Fruit fly (Drosophila melanogaster) whole organism, prepupa: ENCODE data around the gene Esyt2.

ENCODE experiments used
- Blimp-1 ChIP-seq: fragments of 200-800 bp; sonication (Bioruptor generic); optimal IDR thresholded peaks from 3 replicates; lab custom pipeline; 2017; ENCODE audit warnings: missing biosample characterization, missing genetic modification characterization, mild to moderate bottlenecking, moderate library complexity, missing genetic modification reagents
- CG10669 ChIP-seq: fragments of 200-800 bp; sonication (Bioruptor generic); optimal IDR thresholded peaks from 3 replicates; lab custom pipeline; 2018; ENCODE audit warnings: missing biosample characterization, mild to moderate bottlenecking, missing genetic modification characterization, moderate library complexity
- CG11294 ChIP-seq: fragments of 200-800 bp; sonication (Bioruptor generic); IDR thresholded peaks from 2 replicates; pipeline ENCODE4 v1.3.6; 2022; ENCODE audit warnings: missing biosample characterization, missing genetic modification characterization
- CG11762 ChIP-seq: fragments of 200-800 bp; sonication (Bioruptor generic); optimal IDR thresholded peaks from 3 replicates; lab custom pipeline; 2016; ENCODE audit warnings: missing biosample characterization, missing genetic modification characterization; ENCODE audit not compliant: insufficient read depth
- CG11902 ChIP-seq: fragments of 200-800 bp; sonication (Bioruptor generic); optimal IDR thresholded peaks from 3 replicates; lab custom pipeline; 2016; ENCODE audit warnings: missing biosample characterization, missing genetic modification characterization
- CG1621 ChIP-seq: fragments of 200-800 bp; sonication (Bioruptor generic); optimal IDR thresholded peaks from 3 replicates; lab custom pipeline; 2018; ENCODE audit warnings: missing biosample characterization, mild to moderate bottlenecking, missing genetic modification characterization
- CG16779 ChIP-seq: fragments of 200-800 bp; sonication (Bioruptor generic); optimal IDR thresholded peaks from 3 replicates; lab custom pipeline; 2017; ENCODE audit warnings: missing biosample characterization, mild to moderate bottlenecking, missing genetic modification characterization
- CG3032 ChIP-seq: fragments of 200-800 bp; optimal IDR thresholded peaks from 2 replicates; lab custom pipeline; 2019; ENCODE audit warnings: missing biosample characterization, mild to moderate bottlenecking, missing genetic modification characterization, moderate library complexity
- CG31627 ChIP-seq: fragments of 200-800 bp; sonication (Bioruptor generic); optimal IDR thresholded peaks from 3 replicates; lab custom pipeline; 2016; ENCODE audit warnings: missing biosample characterization, missing genetic modification characterization
- CG34406 ChIP-seq: fragments of 200-800 bp; sonication (Bioruptor generic); optimal IDR thresholded peaks from 3 replicates; lab custom pipeline; 2016; ENCODE audit warnings: missing biosample characterization, missing genetic modification characterization
- CG3919 ChIP-seq: fragments of 200-800 bp; sonication (Bioruptor generic); optimal IDR thresholded peaks from 3 replicates; lab custom pipeline; 2016; ENCODE audit warnings: missing biosample characterization, missing genetic modification characterization
- CG6276 ChIP-seq: fragments of 200-800 bp; sonication (Bioruptor generic); optimal IDR thresholded peaks from 2 replicates; lab custom pipeline; 2017; ENCODE audit warnings: missing biosample characterization, mild to moderate bottlenecking, missing genetic modification characterization
- CG6792 ChIP-seq: fragments of 200-800 bp; sonication (Bioruptor generic); optimal IDR thresholded peaks from 3 replicates; lab custom pipeline; 2016; ENCODE audit warnings: missing biosample characterization, missing genetic modification characterization
- CG6808 ChIP-seq: fragments of 200-800 bp; sonication (Bioruptor generic); optimal IDR thresholded peaks from 3 replicates; lab custom pipeline; 2017; ENCODE audit warnings: missing biosample characterization, missing genetic modification characterization, mild to moderate bottlenecking, moderate library complexity, missing genetic modification reagents
- CG7368 ChIP-seq: fragments of 200-800 bp; sonication (Bioruptor generic); optimal IDR thresholded peaks from 3 replicates; lab custom pipeline; 2016; ENCODE audit warnings: missing biosample characterization, missing genetic modification characterization
- CG8119 ChIP-seq: fragments of 200-800 bp; sonication (Bioruptor generic); IDR thresholded peaks from 3 replicates; pipeline ENCODE4 v1.3.6; 2022; ENCODE audit warnings: missing biosample characterization, missing genetic modification characterization
- CG8319 ChIP-seq: fragments of 200-800 bp; sonication (Bioruptor generic); optimal IDR thresholded peaks from 3 replicates; lab custom pipeline; 2016; ENCODE audit warnings: missing biosample characterization, missing genetic modification characterization
- Eip75B ChIP-seq: fragments of 200-800 bp; sonication (Bioruptor generic); optimal IDR thresholded peaks from 3 replicates; lab custom pipeline; 2016; ENCODE audit warnings: missing biosample characterization, missing genetic modification characterization
- Eip78C ChIP-seq: fragments of 200-800 bp; sonication (Bioruptor generic); peaks from one replicate; lab custom pipeline; 2016; ENCODE audit warnings: missing biosample characterization, missing genetic modification characterization
- Eip93F ChIP-seq: fragments of 200-800 bp; sonication (Bioruptor generic); optimal IDR thresholded peaks from 2 replicates; lab custom pipeline; 2016; ENCODE audit warnings: missing biosample characterization, mild to moderate bottlenecking, missing genetic modification characterization
- Ets96B ChIP-seq: fragments of 200-800 bp; optimal IDR thresholded peaks from 2 replicates; lab custom pipeline; 2019; ENCODE audit warnings: missing biosample characterization, mild to moderate bottlenecking, missing genetic modification characterization, moderate library complexity
- Gug ChIP-seq: fragments of 200-800 bp; sonication (Bioruptor generic); IDR thresholded peaks from 2 replicates; pipeline ENCODE4 v1.3.6; 2022; ENCODE audit warnings: missing biosample characterization, missing genetic modification characterization
- Lpt ChIP-seq: fragments of 200-800 bp; sonication (Bioruptor generic); optimal IDR thresholded peaks from 3 replicates; lab custom pipeline; 2016; ENCODE audit warnings: missing biosample characterization, missing genetic modification characterization
- Met ChIP-seq: fragments of 200-800 bp; sonication (Bioruptor generic); optimal IDR thresholded peaks from 3 replicates; lab custom pipeline; 2016; ENCODE audit warnings: missing biosample characterization, missing genetic modification characterization
- Sox102F ChIP-seq: fragments of 200-800 bp; sonication (Bioruptor generic); optimal IDR thresholded peaks from 2 replicates; lab custom pipeline; 2016; ENCODE audit warnings: missing biosample characterization, mild to moderate bottlenecking, missing genetic modification characterization
- Sox14 ChIP-seq: fragments of 200-800 bp; sonication (Bioruptor generic); optimal IDR thresholded peaks from 3 replicates; lab custom pipeline; 2016; ENCODE audit warnings: missing biosample characterization, missing genetic modification characterization
- Sox15 ChIP-seq: fragments of 200-800 bp; sonication (Bioruptor generic); optimal IDR thresholded peaks from 3 replicates; lab custom pipeline; 2016; ENCODE audit warnings: missing biosample characterization, missing genetic modification characterization
- achi ChIP-seq: fragments of 200-800 bp; sonication (Bioruptor generic); optimal IDR thresholded peaks from 3 replicates; lab custom pipeline; 2016; ENCODE audit warnings: missing biosample characterization, missing genetic modification characterization
- acj6 ChIP-seq: fragments of 200-800 bp; sonication (Bioruptor generic); optimal IDR thresholded peaks from 3 replicates; lab custom pipeline; 2016; ENCODE audit warnings: missing biosample characterization, missing genetic modification characterization
- eg ChIP-seq: fragments of 200-800 bp; sonication (Bioruptor generic); IDR thresholded peaks from 3 replicates; pipeline ENCODE4 v1.3.6; 2022; ENCODE audit warnings: missing biosample characterization, missing genetic modification characterization
- esn ChIP-seq: fragments of 200-800 bp; sonication (Bioruptor generic); optimal IDR thresholded peaks from 2 replicates; lab custom pipeline; 2016; ENCODE audit warnings: missing biosample characterization, mild to moderate bottlenecking, missing genetic modification characterization, moderate library complexity
- fd59A ChIP-seq: fragments of 200-800 bp; sonication (Bioruptor generic); optimal IDR thresholded peaks from 2 replicates; lab custom pipeline; 2017; ENCODE audit warnings: missing biosample characterization, mild to moderate bottlenecking, missing genetic modification characterization, missing genetic modification reagents
- fd85E ChIP-seq: fragments of 200-800 bp; sonication (Bioruptor generic); optimal IDR thresholded peaks from 3 replicates; lab custom pipeline; 2016; ENCODE audit warnings: missing biosample characterization, missing genetic modification characterization
- fkh ChIP-seq: fragments of 200-800 bp; sonication (Bioruptor generic); optimal IDR thresholded peaks from 3 replicates; lab custom pipeline; 2017; ENCODE audit warnings: missing biosample characterization, mild to moderate bottlenecking, missing genetic modification characterization, moderate library complexity
- net ChIP-seq: fragments of 200-800 bp; sonication (Bioruptor generic); optimal IDR thresholded peaks from 3 replicates; lab custom pipeline; 2016; ENCODE audit warnings: missing biosample characterization, missing genetic modification characterization
- pdm3 ChIP-seq: fragments of 200-800 bp; sonication (Bioruptor generic); optimal IDR thresholded peaks from 3 replicates; lab custom pipeline; 2016; ENCODE audit warnings: missing biosample characterization, missing genetic modification characterization
- salr ChIP-seq, 2 experiments: fragments of 200-800 bp; sonication (Bioruptor generic); optimal IDR thresholded peaks; 3 replicates each; lab custom pipeline; 2016 to 2018; ENCODE audit warnings: missing biosample characterization in 2 of 2, missing genetic modification characterization in 2 of 2, mild to moderate bottlenecking in 1 of 2
- spab ChIP-seq: fragments of 200-800 bp; sonication (Bioruptor generic); optimal IDR thresholded peaks from 2 replicates; lab custom pipeline; 2017; ENCODE audit warnings: missing biosample characterization, mild to moderate bottlenecking, missing genetic modification characterization, missing genetic modification reagents
- svp ChIP-seq: fragments of 200-800 bp; sonication (Bioruptor generic); peaks from one replicate; lab custom pipeline; 2016; ENCODE audit warnings: missing biosample characterization, missing genetic modification characterization
- topi ChIP-seq: fragments of 200-800 bp; sonication (Bioruptor generic); optimal IDR thresholded peaks from 3 replicates; lab custom pipeline; 2016; ENCODE audit warnings: missing biosample characterization, missing genetic modification characterization

The Esyt2 gene

DNA sequence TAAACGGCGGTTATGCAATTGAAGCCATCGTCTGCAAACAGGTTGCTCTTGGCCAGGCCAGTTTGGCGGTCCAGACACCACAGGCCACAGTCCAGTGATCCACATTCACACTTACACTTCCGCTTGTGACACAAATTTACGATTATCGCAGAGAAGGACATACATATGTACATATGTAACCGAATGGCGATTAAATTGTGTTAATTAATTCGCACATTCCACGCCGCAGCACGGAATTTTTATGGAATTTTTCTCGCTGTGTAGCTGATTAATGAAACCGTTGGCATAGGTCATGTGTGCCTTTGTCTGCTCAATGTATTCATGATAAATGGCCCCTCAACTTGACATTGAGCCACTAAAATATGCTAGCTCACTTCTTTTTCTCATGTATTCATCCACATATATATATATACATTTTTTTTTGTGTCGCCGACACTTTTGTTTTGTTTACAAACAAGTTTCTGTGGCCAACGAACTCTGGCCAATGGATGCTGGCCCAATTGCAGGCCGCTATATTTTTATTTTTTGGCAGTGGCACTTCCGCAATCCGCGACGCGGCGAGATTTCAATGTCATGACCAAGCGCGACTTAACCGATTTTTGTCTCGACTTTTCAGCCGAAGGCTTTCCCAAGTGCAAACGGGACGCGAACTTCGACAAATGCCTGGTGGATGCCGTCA, 18.4 kb upstream of the Esyt2 start (continued):
- TF ChIP-seq Sox14 (GFP tag; lab: Kevin White, UChicago) (peak; percentile 15), CG10669 (GFP tag; lab: Kevin White, UChicago) (no peak), Eip75B (GFP tag; lab: Kevin White, UChicago) (no peak), eg (GFP tag; lab: Robert Waterston, UW) (peak; percentile 64; the same call in 2 of the 3 replicates), CG31627 (no peak), fd59A (GFP tag; lab: Kevin White, UChicago) (no peak), Ets96B (tag; lab: Kevin White, UChicago) (no peak), CG7368 (no peak), CG8319 (GFP tag; lab: Kevin White, UChicago) (no peak), Met (GFP tag; lab: Kevin White, UChicago) (no peak), Sox15 (GFP tag; lab: Kevin White, UChicago) (no peak)

DNA sequence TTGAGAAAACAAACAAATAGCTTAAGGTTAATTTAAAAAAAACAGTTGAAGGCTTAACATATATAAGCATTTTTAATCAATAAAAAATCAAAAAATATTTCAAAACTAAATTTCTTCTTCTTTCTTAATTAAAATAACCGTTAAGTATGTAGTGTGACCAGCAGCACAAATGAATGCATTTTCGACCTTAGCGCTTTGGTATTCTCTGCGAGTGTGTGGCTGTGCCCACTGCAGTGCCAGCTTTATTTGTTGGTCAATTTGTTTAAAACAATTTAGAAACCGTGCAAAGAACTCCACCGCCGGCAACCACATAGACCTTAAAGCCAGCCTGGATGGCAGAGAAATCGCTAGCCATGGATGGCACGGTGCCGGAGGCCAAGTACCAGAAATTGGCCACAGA, 16.7 kb upstream of the Esyt2 start, which contains the start of gene CG6607:
TSS of gene CG6607 (plus strand) at position 203 of the 400 bp plus-strand sequence.
- no peak for TF ChIP-seq pdm3
- no peak for TF ChIP-seq Eip75B (GFP tag; lab: Kevin White, UChicago)
- no peak for TF ChIP-seq CG3032
- TF ChIP-seq CG8119 (GFP tag; lab: Robert Waterston, UW) = no peak
- no peak for TF ChIP-seq net
- TF ChIP-seq acj6 = no peak
- no peak for TF ChIP-seq CG16779
- TF ChIP-seq CG10669 (GFP tag; lab: Kevin White, UChicago) = no peak
- TF ChIP-seq Gug (GFP tag; lab: Robert Waterston, UW) = no peak
- TF ChIP-seq CG6792 = no peak
- TF ChIP-seq Met (GFP tag; lab: Kevin White, UChicago) = no peak
- TF ChIP-seq topi (GFP tag; lab: Kevin White, UChicago) = no peak
- TF ChIP-seq CG7368 = no peak

DNA sequence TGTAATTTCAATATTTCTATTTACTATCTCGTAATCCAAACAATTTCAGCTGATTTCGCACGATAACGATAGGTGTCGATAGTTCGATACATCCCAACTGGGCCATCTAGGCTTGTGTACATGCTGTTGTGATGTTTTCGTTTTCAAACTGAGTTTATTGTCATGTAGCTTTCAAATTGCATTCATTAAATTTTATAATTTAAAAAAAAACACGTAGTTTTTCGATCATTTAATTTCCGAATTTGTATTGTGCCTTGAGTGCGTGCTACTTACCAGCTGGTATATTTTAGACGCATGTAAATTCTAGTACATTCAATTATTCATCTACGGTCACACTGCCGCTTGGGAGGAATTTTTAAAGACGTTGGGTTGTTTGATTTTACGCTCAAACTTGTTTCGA, 14.2 kb upstream of the Esyt2 start, which contains the start of the genes CG13623 and ana1:
TSS of gene CG13623 (minus strand) at position 231 of the 400 bp plus-strand sequence.
TSS of gene ana1 (plus strand) at position 249 of the 400 bp plus-strand sequence.
- no peak for TF ChIP-seq Sox102F (GFP tag; lab: Kevin White, UChicago)
- TF ChIP-seq esn (GFP tag; lab: Kevin White, UChicago) = no peak
- TF ChIP-seq fd59A (GFP tag; lab: Kevin White, UChicago) = no peak
- TF ChIP-seq CG11902 = no peak
- TF ChIP-seq CG11762 (GFP tag; lab: Kevin White, UChicago) = no peak
- no peak for TF ChIP-seq CG6808 (GFP tag; lab: Kevin White, UChicago)
- no peak for TF ChIP-seq Sox15 (GFP tag; lab: Kevin White, UChicago)
- TF ChIP-seq topi (GFP tag; lab: Kevin White, UChicago) = no peak
- TF ChIP-seq acj6 = no peak

DNA sequence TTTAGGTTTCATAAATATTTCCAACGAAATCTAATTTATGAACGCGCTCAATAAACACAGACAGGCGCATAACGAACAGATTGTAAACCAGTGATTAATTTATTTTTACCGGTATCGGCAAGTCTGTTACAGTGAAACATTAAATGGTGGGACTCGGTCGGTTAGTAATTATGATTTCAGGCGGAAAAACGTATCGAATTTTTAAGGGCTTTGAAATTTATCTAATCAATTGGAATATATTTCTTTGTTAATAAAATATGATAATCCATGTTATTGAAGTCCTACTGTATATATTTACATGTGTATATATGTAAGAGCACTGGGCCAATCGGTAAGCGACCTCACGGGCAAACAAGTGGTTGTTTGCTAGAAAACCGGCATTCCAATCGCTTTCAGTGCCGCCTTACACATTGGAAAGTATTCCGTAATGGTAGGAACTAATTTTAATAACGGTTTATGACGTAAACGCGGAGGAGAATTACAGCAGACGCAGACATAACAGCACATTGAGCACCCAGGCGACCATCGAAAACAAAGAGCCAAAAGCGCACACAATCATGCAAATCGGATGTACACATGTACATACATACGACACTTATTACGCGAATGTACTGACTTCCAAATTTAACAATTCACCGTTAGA, 1.4 kb upstream of the Esyt2 start:
- peak; percentile 93 for TF ChIP-seq Sox14 (GFP tag; lab: Kevin White, UChicago)
- peak; percentile 64 for TF ChIP-seq fkh (GFP tag; lab: Kevin White, UChicago)
- TF ChIP-seq CG3032 = no peak
- TF ChIP-seq eg (GFP tag; lab: Robert Waterston, UW) = peak; percentile 97
- peak; percentile 92 for TF ChIP-seq net
- TF ChIP-seq CG11902 = peak; percentile 81
- peak; percentile 79 for TF ChIP-seq achi
- peak; percentile 86 for TF ChIP-seq Gug (GFP tag; lab: Robert Waterston, UW)
- TF ChIP-seq svp (GFP tag; lab: Kevin White, UChicago) = peak; percentile 99
- TF ChIP-seq salr (GFP tag; optimal IDR thresholded peaks at IDR 0.05; lab: Kevin White, UChicago) = peak; percentile 81 to 82
- peak; percentile 37 for TF ChIP-seq Lpt (GFP tag; lab: Kevin White, UChicago)
- TF ChIP-seq fd85E = peak; percentile 64
- peak; percentile 87 for TF ChIP-seq Sox15 (GFP tag; lab: Kevin White, UChicago)
- TF ChIP-seq CG8119 (GFP tag; lab: Robert Waterston, UW) = peak; percentile 93
- TF ChIP-seq CG6276 (GFP tag; lab: Kevin White, UChicago) = peak; percentile 74
- peak; percentile 97 for TF ChIP-seq topi (GFP tag; lab: Kevin White, UChicago)
- peak; percentile 95 for TF ChIP-seq pdm3
- TF ChIP-seq Eip78C = peak; percentile 99
- peak; percentile 97 for TF ChIP-seq Met (GFP tag; lab: Kevin White, UChicago)
- peak; percentile 64 for TF ChIP-seq CG6808 (GFP tag; lab: Kevin White, UChicago)
- peak; percentile 97 for TF ChIP-seq Sox102F (GFP tag; lab: Kevin White, UChicago)
- TF ChIP-seq spab = peak; percentile 62
- peak; percentile 94 for TF ChIP-seq CG3919 (GFP tag; lab: Kevin White, UChicago)
- TF ChIP-seq CG34406 = peak; percentile 93
- peak; percentile 84 for TF ChIP-seq Blimp-1 (GFP tag; lab: Kevin White, UChicago)
- peak; percentile 45 for TF ChIP-seq Eip93F (GFP tag; lab: Kevin White, UChicago)
- TF ChIP-seq Ets96B (tag; lab: Kevin White, UChicago) = no peak
- peak; percentile 88 for TF ChIP-seq CG11294 (GFP tag; lab: Robert Waterston, UW)
- TF ChIP-seq CG7368 = peak; percentile 72
- no peak for TF ChIP-seq CG1621 (tag; lab: Kevin White, UChicago)
- peak; percentile 96 for TF ChIP-seq esn (GFP tag; lab: Kevin White, UChicago)
